Fruit fly (Drosophila melanogaster): ENCODE data around the gene Dyro.

Dyro gene

dm6 chr3L:11260737-11261455 lies 34.8 kb downstream of the Dyro start (continued):
- TF ChIP-seq ind (GFP tag; optimal IDR thresholded peaks at IDR 0.05) (no peak), CG10462 (GFP tag; optimal IDR thresholded peaks at IDR 0.05) (peak; percentile 10), ranshi (GFP tag; IDR thresholded peaks at IDR 0.05) (peak; percentile 62; the same call in 1 of the 2 replicates), wor (GFP tag; IDR thresholded peaks at IDR 0.05) (peak; percentile 59), CG8281 (tag; optimal IDR thresholded peaks at IDR 0.05) (peak; percentile 20), B-H2 (GFP tag; optimal IDR thresholded peaks at IDR 0.05) (no peak), Ptx1 (GFP tag; IDR thresholded peaks at IDR 0.05) (peak; percentile 78), CG2678 (tag; optimal IDR thresholded peaks at IDR 0.05) (peak; percentile 56), CG15479 (GFP tag; optimal IDR thresholded peaks at IDR 0.05) (peak; percentile 95), CG43689 (GFP tag; IDR thresholded peaks at IDR 0.05) (no peak; the same call in 1 of the 2 replicates), Dbx (GFP tag; IDR thresholded peaks at IDR 0.05) (peak; percentile 34; the same call in 1 of the 3 replicates), CG17328 (GFP tag; IDR thresholded peaks at IDR 0.05) (peak; percentile 77), yki (optimal IDR thresholded peaks at IDR 0.05) (no peak), ewg (GFP tag; optimal IDR thresholded peaks at IDR 0.05) (no peak), Meics (GFP tag; optimal IDR thresholded peaks at IDR 0.05) (peak; percentile 39), CG10274 (GFP tag; optimal IDR thresholded peaks at IDR 0.05) (no peak), jing (GFP tag; optimal IDR thresholded peaks at IDR 0.05) (peak; percentile 57), CG12219 (GFP tag; optimal IDR thresholded peaks at IDR 0.05) (peak; percentile 59), unc-4 (GFP tag; IDR thresholded peaks at IDR 0.05; ENCODE audit: partially characterized antibody) (no peak), gsb (GFP tag; IDR thresholded peaks at IDR 0.05) (peak; percentile 69), CG14441 (GFP tag; IDR thresholded peaks at IDR 0.05) (peak; percentile 73), CG16815 (GFP tag; optimal IDR thresholded peaks at IDR 0.05) (peak; percentile 15), GATAe (GFP tag; conservative IDR thresholded peaks at IDR 0.05) (0 out of 2 replicates have a peak, but pooled peaks have one; percentile 24), Awh (GFP tag; IDR thresholded peaks at IDR 0.05) (peak; percentile 78), psq (GFP tag; optimal IDR thresholded peaks at IDR 0.05) (peak; percentile 54), tup (GFP tag; optimal IDR thresholded peaks at IDR 0.05) (peak; percentile 29), CHES-1-like (GFP tag; optimal IDR thresholded peaks at IDR 0.05) (no peak), nmo (GFP tag; optimal IDR thresholded peaks at IDR 0.05) (peak; percentile 31), CG4854 (GFP tag; optimal IDR thresholded peaks at IDR 0.05) (no peak), Hr51 (GFP tag; optimal IDR thresholded peaks at IDR 0.05) (peak in 1 of 2 experiments; percentile 76), CG18619 (GFP tag; optimal IDR thresholded peaks at IDR 0.05) (no peak), hth (optimal IDR thresholded peaks at IDR 0.05) (no peak), CG17568 (GFP tag; optimal IDR thresholded peaks at IDR 0.05) (peak; percentile 67), CG17186 (GFP tag; optimal IDR thresholded peaks at IDR 0.05) (no peak), hbn (GFP tag; IDR thresholded peaks at IDR 0.05; ENCODE audit: partially characterized antibody) (no peak), CG6854 (GFP tag; optimal IDR thresholded peaks at IDR 0.05) (no peak), nerfin-2 (GFP tag; IDR thresholded peaks at IDR 0.05; ENCODE audit: partially characterized antibody) (no peak), Doc2 (GFP tag; IDR thresholded peaks at IDR 0.05) (no peak; the same call in 1 of the 2 replicates), CG10565 (GFP tag; optimal IDR thresholded peaks at IDR 0.05) (peak; percentile 26), zen (tag; optimal IDR thresholded peaks at IDR 0.05) (peak; percentile 91), unpg (GFP tag; optimal IDR thresholded peaks at IDR 0.05) (peak; percentile 89), Nf-YB (GFP tag; optimal IDR thresholded peaks at IDR 0.05) (peak; percentile 38), CG42726 (GFP tag; IDR thresholded peaks at IDR 0.05; ENCODE audit: partially characterized antibody) (no peak), CG1233 (GFP tag; optimal IDR thresholded peaks at IDR 0.05) (no peak), pfk (GFP tag; optimal IDR thresholded peaks at IDR 0.05) (no peak), Hmx (GFP tag; optimal IDR thresholded peaks at IDR 0.05) (peak; percentile 33), CG4820 (GFP tag; optimal IDR thresholded peaks at IDR 0.05) (peak; percentile 59), sug (tag; optimal IDR thresholded peaks at IDR 0.05) (no peak), Sox100B (GFP tag; optimal IDR thresholded peaks at IDR 0.05) (no peak)

All from whole organism, embryonic.